Worm (Caenorhabditis elegans): Measurements from ENCODE around the gene pisy-1.
"Not testable (repeated sequence)": the region's sequence is repeated elsewhere in the genome, so short reads cannot be mapped to it uniquely, and the experiment has no call there.

Gene pisy-1

DNA sequence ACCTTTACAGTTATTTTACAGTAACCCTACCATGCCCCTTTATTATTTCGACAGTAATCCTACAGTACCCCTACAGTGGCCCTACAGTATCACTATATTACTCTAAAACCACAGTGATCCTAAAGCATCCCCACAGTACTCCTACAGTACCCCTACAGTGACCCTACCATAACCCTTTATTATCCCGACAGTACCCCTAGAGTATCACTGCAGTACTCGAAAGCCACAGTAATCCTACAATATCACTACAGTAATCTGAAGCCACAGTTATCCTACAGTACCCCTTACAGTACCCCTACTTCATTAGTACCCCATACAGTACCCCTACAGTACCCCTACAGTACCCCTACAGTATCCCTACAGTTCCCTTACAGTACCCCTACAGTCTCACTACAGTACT lies 26.3 kb upstream of the pisy-1 start:
- TF ChIP-seq B0019.2 (GFP tag; conservative IDR thresholded peaks at IDR 0.05) (0 out of 2 replicates have a peak, but pooled peaks have one; percentile 18), aptf-3 (GFP tag; IDR thresholded peaks at IDR 0.05) (no peak)

DNA sequence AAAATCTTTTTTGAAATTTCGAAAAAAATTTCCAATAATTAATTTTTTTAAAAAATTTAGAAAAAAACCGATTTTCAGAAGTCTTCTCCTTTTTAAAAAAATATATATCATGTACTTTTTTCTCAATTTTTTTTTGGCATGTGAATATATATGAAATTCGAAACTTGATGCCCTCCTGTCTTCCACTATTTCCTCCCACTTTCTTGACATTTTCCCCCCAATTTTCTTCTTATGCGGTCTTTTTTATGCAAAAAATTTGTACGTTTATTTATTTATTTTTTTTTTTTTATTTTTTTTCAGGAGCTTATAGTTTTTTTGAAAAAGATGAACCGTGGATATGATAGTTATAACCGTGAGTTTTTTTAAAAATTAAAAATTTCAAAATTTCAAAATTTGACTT lies 22.4 kb upstream of the pisy-1 start, which contains the start of gene cnp-2:
Gene cnp-2 (plus strand): TSS at position 301 of the 400 bp plus-strand sequence.
- TF ChIP-seq rpc-1 (optimal IDR thresholded peaks at IDR 0.05) (no peak), rpc-1 (tag; optimal IDR thresholded peaks at IDR 0.05) (no peak), hmg-20 (GFP tag; IDR thresholded peaks at IDR 0.05) (no peak), ceh-27 (GFP tag; optimal IDR thresholded peaks at IDR 0.05) (no peak), lag-1 (GFP tag; IDR thresholded peaks at IDR 0.05) (no peak), dox-1 (GFP tag; IDR thresholded peaks at IDR 0.05) (no peak)

DNA sequence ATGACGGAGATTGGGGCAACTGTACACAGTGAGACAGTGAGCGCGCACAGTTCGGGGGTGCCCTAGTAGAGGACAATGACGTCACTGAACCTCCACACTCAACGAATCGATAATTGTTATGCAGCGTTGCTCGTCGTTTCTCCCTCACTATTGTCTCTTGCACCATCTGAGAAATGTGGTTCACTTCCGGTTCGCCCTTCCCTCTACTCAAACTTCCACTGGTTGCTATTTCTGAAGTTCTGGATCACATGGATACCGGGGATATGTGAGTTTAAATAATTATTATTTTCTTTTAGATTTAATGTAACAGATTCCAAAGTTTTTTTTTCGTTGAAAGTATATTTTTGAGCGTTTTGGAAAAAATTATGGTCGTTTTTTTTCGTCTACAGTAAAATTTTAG lies 18.0 kb upstream of the pisy-1 start, which contains the start of the genes Y46G5A.7 and Y46G5A.8:
Gene Y46G5A.7 (minus strand): TSS at position 153 of the 400 bp plus-strand sequence.
Gene Y46G5A.8 (plus strand): TSS at position 159 of the 400 bp plus-strand sequence.
- TF ChIP-seq sptf-2 (GFP tag; optimal IDR thresholded peaks at IDR 0.05) (no peak), ztf-3 (GFP tag; optimal IDR thresholded peaks at IDR 0.05) (no peak), bed-1 (GFP tag; IDR thresholded peaks at IDR 0.05) (no peak), nfya-1 (tag; optimal IDR thresholded peaks at IDR 0.05; ENCODE audit: borderline replicate concordance, insufficient read depth) (no peak), attf-5 (GFP tag; optimal IDR thresholded peaks at IDR 0.05) (no peak), nfya-2 (GFP tag; IDR thresholded peaks at IDR 0.05) (no peak), nhr-120 (GFP tag; IDR thresholded peaks at IDR 0.05) (no peak), lir-1 (GFP tag; conservative IDR thresholded peaks at IDR 0.05) (no peak), snpc-4 (GFP tag; optimal IDR thresholded peaks at IDR 0.05) (no peak), snpc-4 (tag; optimal IDR thresholded peaks at IDR 0.05) (no peak), lin-40 (tag; optimal IDR thresholded peaks at IDR 0.05) (no peak), C17E4.6 (GFP tag; IDR thresholded peaks at IDR 0.05) (no peak), mcd-1 (GFP tag; IDR thresholded peaks at IDR 0.05) (no peak), zfh-2 (GFP tag; conservative IDR thresholded peaks at IDR 0.05) (no peak), hmg-20 (GFP tag; IDR thresholded peaks at IDR 0.05) (no peak), athp-1 (tag; optimal IDR thresholded peaks at IDR 0.05) (no peak), madf-6 (GFP tag; IDR thresholded peaks at IDR 0.05) (no peak), B0019.2 (GFP tag; conservative IDR thresholded peaks at IDR 0.05) (no peak)

DNA sequence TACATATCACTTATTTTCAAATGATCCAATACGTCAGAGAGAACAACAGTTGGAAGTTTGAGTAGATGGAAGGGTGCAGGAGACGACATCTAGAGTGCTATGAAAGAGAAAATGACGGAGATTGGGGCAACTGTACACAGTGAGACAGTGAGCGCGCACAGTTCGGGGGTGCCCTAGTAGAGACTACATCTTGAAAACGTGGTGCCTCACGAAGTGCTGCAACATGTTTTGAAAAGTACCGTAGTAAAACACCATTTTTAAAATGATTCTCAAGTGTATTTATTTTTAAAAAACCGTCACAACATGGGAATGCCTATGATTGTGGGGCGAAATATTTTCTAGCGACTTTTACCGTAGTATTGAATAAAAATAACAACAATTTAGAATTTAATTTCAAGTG lies 15.6 kb upstream of the pisy-1 start, which contains the start of gene Y46G5A.39:
Gene Y46G5A.39 (minus strand): TSS at position 101 of the 400 bp plus-strand sequence.
- TF ChIP-seq mcd-1 (GFP tag; IDR thresholded peaks at IDR 0.05); hlh-26 (GFP tag; conservative IDR thresholded peaks at IDR 0.05); ceh-91 (GFP tag; IDR thresholded peaks at IDR 0.05): not testable (repeated sequence)

DNA sequence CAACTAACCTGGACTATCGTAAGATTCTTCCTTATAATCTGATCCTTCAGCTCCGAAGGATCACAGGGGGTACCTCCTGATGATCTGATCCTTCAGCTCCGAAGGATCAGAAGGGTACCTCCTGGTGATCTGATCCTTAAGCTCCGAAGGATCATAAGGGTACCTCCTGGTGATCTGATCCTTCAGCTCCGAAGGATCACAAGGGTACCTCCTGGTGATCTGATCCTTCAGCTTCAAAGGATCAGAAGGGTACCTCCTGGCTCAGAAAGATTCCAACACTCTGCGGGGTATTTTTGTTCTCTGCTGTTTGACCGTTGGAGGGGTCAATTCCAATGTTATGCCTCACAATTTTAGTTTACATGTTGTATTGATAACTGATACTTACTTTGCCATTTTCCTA lies 11.6 kb upstream of the pisy-1 start:
- TF ChIP-seq nhr-120 (GFP tag; IDR thresholded peaks at IDR 0.05) (0 out of 2 replicates have a peak, but pooled peaks have one; percentile 83), bed-1 (GFP tag; IDR thresholded peaks at IDR 0.05) (0 out of 2 replicates have a peak, but pooled peaks have one; percentile 75), lin-26 (GFP tag; IDR thresholded peaks at IDR 0.05) (peak; percentile 64; the same call in 1 of the 2 replicates), rcor-1 (GFP tag; IDR thresholded peaks at IDR 0.05) (peak; percentile 61; the same call in 1 of the 2 replicates)

DNA sequence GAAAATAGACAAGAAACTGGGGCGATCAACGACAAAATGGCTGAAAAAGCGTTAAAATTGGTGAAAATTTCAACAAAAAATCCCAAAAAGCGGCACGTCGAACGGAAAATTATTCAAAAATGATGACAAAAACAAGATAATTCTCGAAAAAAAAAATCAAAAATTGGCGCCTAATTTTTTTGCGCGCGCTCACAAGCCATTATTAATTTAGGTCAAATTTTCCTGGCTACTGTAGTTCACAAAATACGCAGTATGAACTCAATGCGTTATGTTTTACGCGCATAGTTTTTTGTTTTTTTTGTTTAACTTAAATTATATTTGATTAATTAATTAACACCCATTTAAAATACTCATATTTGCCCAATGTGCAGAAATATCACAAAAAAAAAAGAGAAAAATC lies 1.2 kb upstream of the pisy-1 start:
- TF ChIP-seq him-1 (tag; optimal IDR thresholded peaks at IDR 0.05) (peak; percentile 22), F49E8.2 (tag; optimal IDR thresholded peaks at IDR 0.05; ENCODE audit: insufficient read depth) (peak; percentile 76), efl-1 (GFP tag; optimal IDR thresholded peaks at IDR 0.05) (peak; percentile 98), attf-3 (GFP tag; conservative IDR thresholded peaks at IDR 0.05) (peak; percentile 59), somi-1 (GFP tag; optimal IDR thresholded peaks at IDR 0.05) (no peak), unc-130 (GFP tag; optimal IDR thresholded peaks at IDR 0.05) (peak; percentile 56), pbrm-1 (GFP tag; IDR thresholded peaks at IDR 0.05) (no peak), ztf-26 (tag; optimal IDR thresholded peaks at IDR 0.05) (no peak), tlf-1 (GFP tag; optimal IDR thresholded peaks at IDR 0.05) (peak; percentile 77), Y79H2A.3 (GFP tag; conservative IDR thresholded peaks at IDR 0.05) (peak; percentile 78; the same call in 1 of the 2 replicates), tbp1 (GFP tag; optimal IDR thresholded peaks at IDR 0.05) (peak; percentile 58), bed-2 (GFP tag; IDR thresholded peaks at IDR 0.05) (no peak), ceh-100 (GFP tag; IDR thresholded peaks at IDR 0.05) (peak; percentile 57; the same call in 1 of the 2 replicates), hmg-20 (GFP tag; IDR thresholded peaks at IDR 0.05) (no peak)

All from whole organism, young adult.